Worm (Caenorhabditis elegans) whole organism, midembryonic: ENCODE data around the gene tag-131.

ENCODE experiments used
- cog-1 ChIP-seq: sonication (generic microtip); optimal IDR thresholded peaks from 2 replicates; lab custom pipeline; 2016; ENCODE audit warnings: missing genetic modification characterization, missing compliant biosample characterization
- flt-1 ChIP-seq: fragments of 200-800 bp; sonication (Bioruptor generic); IDR thresholded peaks from 2 replicates; pipeline ENCODE4 v1.3.6; 2022; ENCODE audit warnings: missing genetic modification characterization, missing compliant biosample characterization
- klf-2 ChIP-seq: fragments of 200-800 bp; sonication (Bioruptor generic); conservative IDR thresholded peaks from 2 replicates; pipeline ENCODE4 v1.3.6; 2022; ENCODE audit warnings: missing genetic modification reagents, missing genetic modification characterization, missing compliant biosample characterization
- ref-1 ChIP-seq: fragments of 200-800 bp; sonication (Bioruptor generic); conservative IDR thresholded peaks from 2 replicates; pipeline ENCODE4 v1.3.6; 2022; ENCODE audit warnings: missing genetic modification reagents, missing genetic modification characterization, missing compliant biosample characterization

- TF ChIP-seq ref-1 (no peak), cog-1 (tag; lab: Kevin White, UChicago) (no peak), flt-1 (GFP tag; lab: Robert Waterston, UW) (no peak), klf-2 (GFP tag; lab: Robert Waterston, UW) (no peak)
Measured at ce11 chrIII:4300989-4301498, 16.5 kb upstream of the tag-131 start, which contains the start of gene R10E4.11.
